Worm (Caenorhabditis elegans) whole organism, mixed stage, embryonic: ENCODE results near the gene ncs-4.

ENCODE experiments used
- elt-3 ChIP-seq: fragments of 150-350 bp; optimal IDR thresholded peaks from 2 replicates; lab custom pipeline; 2014; ENCODE audit warnings: missing biosample characterization, missing genetic modification characterization
- mls-2 ChIP-seq: sonication (generic microtip); optimal IDR thresholded peaks from 2 replicates; lab custom pipeline; 2016; ENCODE audit warnings: mild to moderate bottlenecking, missing genetic modification characterization, moderate library complexity, missing compliant biosample characterization
- snpc-4 ChIP-seq: fragments of 150-350 bp; optimal IDR thresholded peaks from 2 replicates; lab custom pipeline; 2014; ENCODE audit warnings: missing biosample characterization, missing genetic modification characterization

- TF ChIP-seq mls-2 (tag; lab: Kevin White, UChicago) (no peak), elt-3 (no peak), snpc-4 (tag; lab: Kevin White, UChicago) (no peak)
Measured at ce11 chrX:10141963-10142431, 34.3 kb upstream of the ncs-4 start, which contains the start of gene oac-14.
